Worm (Caenorhabditis elegans): Measurements from ENCODE around the gene C04B4.5.
"Not testable (repeated sequence)": the region's sequence is repeated elsewhere in the genome, so short reads cannot be mapped to it uniquely, and the experiment has no call there.

Gene C04B4.5

DNA sequence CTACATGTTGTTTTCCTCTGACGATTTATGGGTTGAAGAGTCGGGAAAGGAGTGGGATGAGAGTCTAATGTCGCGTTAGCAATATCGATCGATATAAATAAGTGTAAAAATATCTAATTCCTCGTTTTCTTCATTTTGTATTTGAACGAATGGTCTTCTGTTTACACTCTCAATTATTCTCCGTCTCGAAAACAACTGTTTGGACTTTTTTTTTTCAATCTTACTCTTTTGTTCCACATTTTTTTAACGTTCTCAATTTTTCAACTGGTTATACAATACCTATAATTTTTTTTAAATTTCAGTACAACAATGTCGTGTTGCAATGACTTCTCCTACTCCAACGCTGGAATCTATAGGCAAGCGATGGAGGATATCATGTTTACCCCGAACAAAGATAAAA, 33.2 kb upstream of the C04B4.5 start, which contains the start of gene F17A2.13:
Gene F17A2.13, plus strand, starts transcription at position 301 of the 400 bp plus-strand sequence.
- TF ChIP-seq elt-3 (tag; optimal IDR thresholded peaks at IDR 0.05): no peak

DNA sequence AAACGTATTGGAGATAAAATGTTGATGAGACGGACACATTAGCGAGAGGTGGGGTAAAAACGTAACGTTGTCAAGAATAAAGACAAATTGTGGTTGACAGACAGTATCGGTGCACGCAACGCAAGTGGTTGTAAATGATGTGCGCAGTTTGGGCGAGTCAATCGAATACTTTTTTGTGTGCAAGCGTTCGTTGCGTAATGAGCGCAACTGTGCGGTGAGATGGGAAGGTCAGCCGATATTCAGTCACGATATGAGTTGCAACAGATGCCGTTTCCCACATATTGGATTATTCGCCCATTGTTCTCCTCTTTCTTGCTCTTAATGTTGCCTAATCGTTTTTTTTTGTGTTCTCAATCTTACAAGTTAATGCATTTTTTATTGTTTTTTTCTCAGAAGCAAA, 32.6 kb upstream of the C04B4.5 start, which contains the start of gene ceh-40:
Gene ceh-40, minus strand, starts transcription at position 41 of the 400 bp plus-strand sequence.
- TF ChIP-seq ama-1 (optimal IDR thresholded peaks at IDR 0.05): no peak
- TF ChIP-seq elt-1 (tag; optimal IDR thresholded peaks at IDR 0.05): no peak

DNA sequence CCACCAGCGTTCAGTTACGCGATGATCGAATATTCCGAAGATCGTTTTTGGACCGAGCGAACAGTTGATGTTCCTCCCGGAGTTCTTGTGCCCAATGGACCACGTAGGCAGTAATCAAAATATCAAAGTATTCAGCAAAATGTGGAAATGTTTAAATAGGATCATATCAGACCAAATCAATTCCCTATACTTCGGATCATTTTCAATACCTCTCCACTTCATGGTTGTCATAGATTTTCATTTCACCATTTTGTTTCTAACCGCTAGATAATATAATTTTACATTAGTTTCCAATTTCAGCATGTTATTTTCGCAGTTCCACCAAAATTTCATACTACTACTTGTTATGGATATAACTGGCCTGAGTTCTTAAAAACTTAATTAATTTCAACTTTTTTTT, 29.4 kb upstream of the C04B4.5 start:
- TF ChIP-seq sea-2 (GFP tag; optimal IDR thresholded peaks at IDR 0.05): no peak

DNA sequence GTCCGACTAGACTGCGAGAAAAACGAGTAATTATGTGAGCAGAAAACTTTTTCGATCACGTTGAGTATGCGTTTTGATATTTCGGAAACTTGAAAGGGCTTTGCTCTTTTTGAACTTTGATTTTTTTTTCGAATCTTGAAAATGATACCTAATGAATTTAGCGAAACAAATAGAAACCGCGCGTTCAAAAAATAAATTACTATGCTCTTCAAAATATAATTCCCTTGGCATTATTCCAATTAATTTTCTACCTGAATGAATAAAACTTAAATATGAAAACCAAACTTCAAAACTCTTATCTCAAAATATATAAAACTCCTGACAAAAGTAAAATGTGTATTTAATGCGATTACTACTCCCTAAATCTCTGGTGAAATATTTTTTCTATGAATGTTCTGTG, 27.1 kb upstream of the C04B4.5 start, which contains the start of gene xtr-2:
Gene xtr-2, plus strand, starts transcription at position 301 of the 400 bp plus-strand sequence.
- TF ChIP-seq mdl-1 (tag; optimal IDR thresholded peaks at IDR 0.05): no peak
- no peak for TF ChIP-seq ama-1 (optimal IDR thresholded peaks at IDR 0.05)
- TF ChIP-seq zag-1 (tag; optimal IDR thresholded peaks at IDR 0.05): no peak
- no peak for TF ChIP-seq nhr-25 (tag; optimal IDR thresholded peaks at IDR 0.05)
- no peak for TF ChIP-seq fos-1 (tag; optimal IDR thresholded peaks at IDR 0.05)
- no peak for TF ChIP-seq aly-2 (tag; optimal IDR thresholded peaks at IDR 0.05)
- TF ChIP-seq lin-15B (tag; optimal IDR thresholded peaks at IDR 0.05): no peak
- TF ChIP-seq egl-27 (tag; optimal IDR thresholded peaks at IDR 0.05): no peak
- TF ChIP-seq hmg-11 (tag; optimal IDR thresholded peaks at IDR 0.05): no peak
- TF ChIP-seq ceh-16 (tag; optimal IDR thresholded peaks at IDR 0.05): no peak
- TF ChIP-seq nhr-12 (tag; optimal IDR thresholded peaks at IDR 0.05): no peak
- TF ChIP-seq jun-1 (tag; optimal IDR thresholded peaks at IDR 0.05): no peak
- TF ChIP-seq unc-62 (GFP tag; optimal IDR thresholded peaks at IDR 0.05): no peak
- TF ChIP-seq daf-12 (tag; optimal IDR thresholded peaks at IDR 0.05): no peak
- TF ChIP-seq nhr-76 (tag; optimal IDR thresholded peaks at IDR 0.05): no peak
- no peak for TF ChIP-seq lsy-12 (tag; optimal IDR thresholded peaks at IDR 0.05)
- no peak for TF ChIP-seq ZK546.5 (tag; optimal IDR thresholded peaks at IDR 0.05)
- TF ChIP-seq pqm-1 (tag; optimal IDR thresholded peaks at IDR 0.05): no peak
- TF ChIP-seq ceh-9 (tag; optimal IDR thresholded peaks at IDR 0.05): no peak

DNA sequence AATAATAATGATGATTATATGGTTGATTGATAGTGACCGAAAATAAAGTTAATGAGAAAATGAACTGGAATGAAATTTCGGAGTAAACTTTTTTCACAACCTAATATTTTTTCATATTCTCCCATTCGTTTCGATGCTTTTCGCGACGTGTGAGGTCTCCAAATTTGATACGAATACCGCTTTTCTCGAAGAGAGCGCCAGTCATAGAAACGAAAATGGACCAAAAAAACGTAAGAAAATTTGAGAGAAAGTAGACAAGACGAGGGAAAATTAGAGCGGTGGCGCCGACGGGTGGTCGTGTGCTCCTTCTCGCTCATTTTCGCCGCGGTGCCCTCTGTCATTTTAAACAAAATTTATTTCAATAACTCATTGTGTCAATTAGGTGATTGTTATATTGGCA, 26.2 kb upstream of the C04B4.5 start:
- no peak for TF ChIP-seq elt-2 (tag; optimal IDR thresholded peaks at IDR 0.05)
- TF ChIP-seq tbx-2 (tag; optimal IDR thresholded peaks at IDR 0.05): no peak
- no peak for TF ChIP-seq ztf-11 (tag; optimal IDR thresholded peaks at IDR 0.05)
- no peak for TF ChIP-seq nhr-237 (tag; optimal IDR thresholded peaks at IDR 0.05)
- no peak for TF ChIP-seq aly-2 (tag; optimal IDR thresholded peaks at IDR 0.05)
- no peak for TF ChIP-seq egl-5 (tag; optimal IDR thresholded peaks at IDR 0.05)
- TF ChIP-seq nhr-77 (tag; optimal IDR thresholded peaks at IDR 0.05): no peak

DNA sequence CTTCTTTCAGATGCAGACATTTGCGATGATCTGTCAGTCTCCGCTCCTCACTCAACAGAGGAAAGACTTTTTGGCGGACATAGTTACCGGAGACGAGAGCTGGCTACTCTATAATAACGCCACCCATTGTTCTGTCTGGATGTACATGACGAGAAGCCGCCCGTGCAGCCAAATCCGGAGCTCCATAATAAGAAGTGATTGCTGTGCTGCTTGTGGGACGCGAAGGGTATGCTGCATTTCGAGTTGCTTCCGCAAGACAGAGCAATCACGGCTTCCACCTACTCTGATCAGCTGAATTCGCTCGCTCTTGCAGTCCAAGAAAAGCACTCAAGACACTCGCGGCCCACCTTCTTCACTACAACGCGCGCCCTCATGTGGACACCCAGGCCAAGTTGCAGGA, 25.6 kb upstream of the C04B4.5 start:
- TF ChIP-seq pqm-1 (tag; optimal IDR thresholded peaks at IDR 0.05) (no peak), skn-1 (tag; optimal IDR thresholded peaks at IDR 0.05) (no peak), ztf-11 (tag; optimal IDR thresholded peaks at IDR 0.05) (no peak), ceh-28 (tag; optimal IDR thresholded peaks at IDR 0.05) (no peak), lsy-12 (tag; optimal IDR thresholded peaks at IDR 0.05) (no peak)

DNA sequence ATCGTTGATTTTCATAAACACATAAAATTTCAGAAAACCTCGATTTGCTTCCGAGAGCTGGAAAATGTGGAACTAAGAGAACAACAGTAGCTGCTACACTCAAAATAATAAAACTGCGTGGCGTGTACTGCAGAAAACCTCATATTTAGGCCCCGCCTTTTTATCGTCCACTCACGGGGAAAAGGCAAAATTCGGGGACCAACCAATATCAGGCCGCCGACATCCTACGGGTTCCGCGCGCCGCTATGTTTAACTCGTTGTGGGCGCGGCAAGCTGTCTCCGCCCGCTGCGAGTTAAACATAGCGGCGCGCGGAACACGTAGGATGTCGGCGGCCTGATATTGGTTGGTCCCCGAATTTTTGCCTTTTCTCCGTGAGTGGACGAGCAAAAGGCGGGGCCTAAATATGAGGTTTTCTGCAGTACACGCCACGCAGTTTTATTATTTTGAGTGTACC, 19.9 kb upstream of the C04B4.5 start, which contains the start of gene F17A2.16:
Gene F17A2.16, plus strand, starts transcription at position 405 of the 455 bp plus-strand sequence.
- not testable (repeated sequence) for TF ChIP-seq nhr-23, pha-4, egl-27 (tag; optimal IDR thresholded peaks at IDR 0.05)
